Fruit fly (Drosophila melanogaster): ENCODE measurements around the gene CG7024.

dm6 chrX:4699775-4700174, 5.3 kb upstream of the CG7024 start:
- no peak for TF ChIP-seq Crg-1 (GFP tag; optimal IDR thresholded peaks at IDR 0.05)
- TF ChIP-seq Mnt (GFP tag; optimal IDR thresholded peaks at IDR 0.05) = no peak
- no peak for TF ChIP-seq Clk (GFP tag; optimal IDR thresholded peaks at IDR 0.05)
- no peak for TF ChIP-seq CG1620 (GFP tag; optimal IDR thresholded peaks at IDR 0.05)

All from whole organism, adult.